Worm (Caenorhabditis elegans): ENCODE data around the gene F47B8.4.

ce11 chrV:14350498-14350897, 26.0 kb upstream of the F47B8.4 start:
- TF ChIP-seq flt-1 (GFP tag; IDR thresholded peaks at IDR 0.05) = no peak
- no peak for TF ChIP-seq aly-1 (tag; optimal IDR thresholded peaks at IDR 0.05)
- TF ChIP-seq ama-1 (optimal IDR thresholded peaks at IDR 0.05) = no peak
- TF ChIP-seq ets-7 (tag; optimal IDR thresholded peaks at IDR 0.05) = no peak
- no peak for TF ChIP-seq ceh-36 (tag; optimal IDR thresholded peaks at IDR 0.05)
- no peak for TF ChIP-seq scrt-1 (GFP tag; IDR thresholded peaks at IDR 0.05)
